Fruit fly (Drosophila melanogaster): Measurements from ENCODE around the gene fzr.
A peak's percentile ranks its signal among the peaks of the same experiment; 100 is the strongest.

fzr gene

dm6 chrX:4687778-4688399, 8.6 kb upstream of the fzr start, which contains the start of gene ctp (continued):
- TF ChIP-seq crp (GFP tag; optimal IDR thresholded peaks at IDR 0.05) (peak in 1 of 2 experiments; percentile 77), esg (GFP tag; conservative IDR thresholded peaks at IDR 0.05) (no peak), gce (GFP tag; IDR thresholded peaks at IDR 0.05) (no peak), CG12942 (GFP tag; optimal IDR thresholded peaks at IDR 0.05) (no peak), kah (GFP tag; optimal IDR thresholded peaks at IDR 0.05) (no peak), Hr51 (GFP tag; optimal IDR thresholded peaks at IDR 0.05) (peak; percentile 39 to 56), crc (GFP tag; optimal IDR thresholded peaks at IDR 0.05) (no peak), CG43689 (GFP tag; IDR thresholded peaks at IDR 0.05) (no peak), Stat92E (GFP tag; optimal IDR thresholded peaks at IDR 0.05) (peak in 1 of 3 experiments; percentile 40), CG9215 (GFP tag; IDR thresholded peaks at IDR 0.05) (peak; percentile 28; the same call in 1 of the 2 replicates), pan (optimal IDR thresholded peaks at IDR 0.05) (no peak), pan (GFP tag; optimal IDR thresholded peaks at IDR 0.05 in 1 of 2, IDR thresholded peaks at IDR 0.05 in 1 of 2) (no peak), grn (GFP tag; optimal IDR thresholded peaks at IDR 0.05) (no peak), Sin3A (optimal IDR thresholded peaks at IDR 0.05) (no peak), CG12769 (tag; optimal IDR thresholded peaks at IDR 0.05) (peak; percentile 79), ssp (GFP tag; IDR thresholded peaks at IDR 0.05) (no peak), Scr (GFP tag; IDR thresholded peaks at IDR 0.05; ENCODE audit: partially characterized antibody) (peak; percentile 72), rib (GFP tag; IDR thresholded peaks at IDR 0.05) (0 out of 2 replicates have a peak, but pooled peaks have one; percentile 74), MTF-1 (GFP tag; optimal IDR thresholded peaks at IDR 0.05; ENCODE audit: borderline replicate concordance) (peak; percentile 34), unc-4 (GFP tag; IDR thresholded peaks at IDR 0.05; ENCODE audit: partially characterized antibody) (peak; percentile 66), tio (GFP tag; optimal IDR thresholded peaks at IDR 0.05) (no peak), dm (GFP tag; optimal IDR thresholded peaks at IDR 0.05) (peak; percentile 8), CG1602 (GFP tag; optimal IDR thresholded peaks at IDR 0.05) (no peak), caup (GFP tag; optimal IDR thresholded peaks at IDR 0.05; ENCODE audit: severe bottlenecking) (no peak), CG10543 (GFP tag; optimal IDR thresholded peaks at IDR 0.05) (peak; percentile 64), fru (optimal IDR thresholded peaks at IDR 0.05) (no peak), CTCF (GFP tag; optimal IDR thresholded peaks at IDR 0.05) (no peak), CG2889 (GFP tag; IDR thresholded peaks at IDR 0.05) (no peak), wek (GFP tag; optimal IDR thresholded peaks at IDR 0.05) (no peak), CG14710 (tag; optimal IDR thresholded peaks at IDR 0.05) (peak; percentile 49), CG15073 (GFP tag; optimal IDR thresholded peaks at IDR 0.05) (no peak), chm (GFP tag; IDR thresholded peaks at IDR 0.05) (0 out of 2 replicates have a peak, but pooled peaks have one; percentile 16), Vsx1 (GFP tag; optimal IDR thresholded peaks at IDR 0.05) (peak; percentile 0), gro (GFP tag; optimal IDR thresholded peaks at IDR 0.05) (peak; percentile 38), Poxn (GFP tag; IDR thresholded peaks at IDR 0.05) (no peak), br (optimal IDR thresholded peaks at IDR 0.05) (no peak), Dad (GFP tag; optimal IDR thresholded peaks at IDR 0.05) (no peak), shn (GFP tag; optimal IDR thresholded peaks at IDR 0.05) (peak; percentile 52), CG1024 (GFP tag; IDR thresholded peaks at IDR 0.05) (no peak), CG7271 (tag; optimal IDR thresholded peaks at IDR 0.05) (no peak), CG18599 (GFP tag; optimal IDR thresholded peaks at IDR 0.05) (peak; percentile 44), Mrtf (GFP tag; IDR thresholded peaks at IDR 0.05) (no peak), CG12219 (GFP tag; optimal IDR thresholded peaks at IDR 0.05) (no peak), Antp (GFP tag; optimal IDR thresholded peaks at IDR 0.05) (peak; percentile 46), Abd-B (GFP tag; optimal IDR thresholded peaks at IDR 0.05) (no peak), fd96Cb (tag; optimal IDR thresholded peaks at IDR 0.05) (peak; percentile 1), CG10565 (GFP tag; optimal IDR thresholded peaks at IDR 0.05) (no peak), CG17328 (GFP tag; IDR thresholded peaks at IDR 0.05) (peak; percentile 38; the same call in 1 of the 2 replicates), Mad (GFP tag; optimal IDR thresholded peaks at IDR 0.05) (peak; percentile 53), bowl (GFP tag; IDR thresholded peaks at IDR 0.05) (no peak), CG1603 (tag; optimal IDR thresholded peaks at IDR 0.05) (peak; percentile 75)
